Worm (Caenorhabditis elegans): Measurements from ENCODE around the gene pmpl-1.
A peak's percentile ranks its signal among the peaks of the same experiment; 100 is the strongest.

DNA sequence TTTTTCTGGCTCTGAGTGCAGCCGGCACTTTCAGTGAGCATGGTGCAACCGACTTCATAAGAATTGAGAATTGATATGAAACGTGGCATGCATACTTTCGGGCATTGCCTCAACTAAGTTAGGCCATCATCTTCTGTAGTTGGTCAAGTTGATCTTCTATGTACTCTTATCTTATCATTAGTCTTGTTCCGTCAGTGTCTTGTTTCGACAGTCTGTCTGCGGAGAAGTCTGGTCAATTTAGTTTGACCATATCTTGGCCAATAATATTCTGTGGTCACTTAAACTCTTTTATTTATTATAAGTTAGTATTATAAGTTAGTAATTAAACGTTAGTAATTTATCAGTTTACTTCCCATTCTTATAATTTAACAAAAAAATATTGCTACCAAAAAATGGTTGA, 31.6 kb upstream of the pmpl-1 start:
- TF ChIP-seq sptf-1 (tag; optimal IDR thresholded peaks at IDR 0.05) (no peak), ceh-88 (GFP tag; IDR thresholded peaks at IDR 0.05) (no peak), mab-9 (GFP tag; IDR thresholded peaks at IDR 0.05) (no peak), jun-1 (tag; optimal IDR thresholded peaks at IDR 0.05) (no peak), mdl-1 (tag; optimal IDR thresholded peaks at IDR 0.05) (no peak), snpc-4 (tag; optimal IDR thresholded peaks at IDR 0.05) (no peak), dpl-1 (GFP tag; optimal IDR thresholded peaks at IDR 0.05) (no peak), skn-1 (tag; optimal IDR thresholded peaks at IDR 0.05) (no peak), elt-3 (tag; optimal IDR thresholded peaks at IDR 0.05) (peak; percentile 4 to 94 (median 63)), nhr-237 (tag; optimal IDR thresholded peaks at IDR 0.05) (no peak), nhr-77 (tag; optimal IDR thresholded peaks at IDR 0.05) (no peak), ces-1 (GFP tag; optimal IDR thresholded peaks at IDR 0.05) (no peak)
